Worm (Caenorhabditis elegans) whole organism, L4/young adult: ENCODE data around the gene Y37H2A.18.

Source experiments
- W03F9.2 ChIP-seq: fragments of 150-350 bp; optimal IDR thresholded peaks from 2 replicates; lab custom pipeline; 2014; ENCODE audit warnings: missing biosample characterization, missing genetic modification characterization
- dao-5 ChIP-seq: sonication (generic microtip); optimal IDR thresholded peaks from 2 replicates; lab custom pipeline; 2016; ENCODE audit warnings: missing genotype, missing genetic modification characterization, moderate library complexity, missing compliant biosample characterization
- him-1 ChIP-seq: sonication (generic microtip); optimal IDR thresholded peaks from 2 replicates; lab custom pipeline; 2016; ENCODE audit warnings: missing genotype, missing genetic modification reagents, missing genetic modification characterization, missing compliant biosample characterization

DNA sequence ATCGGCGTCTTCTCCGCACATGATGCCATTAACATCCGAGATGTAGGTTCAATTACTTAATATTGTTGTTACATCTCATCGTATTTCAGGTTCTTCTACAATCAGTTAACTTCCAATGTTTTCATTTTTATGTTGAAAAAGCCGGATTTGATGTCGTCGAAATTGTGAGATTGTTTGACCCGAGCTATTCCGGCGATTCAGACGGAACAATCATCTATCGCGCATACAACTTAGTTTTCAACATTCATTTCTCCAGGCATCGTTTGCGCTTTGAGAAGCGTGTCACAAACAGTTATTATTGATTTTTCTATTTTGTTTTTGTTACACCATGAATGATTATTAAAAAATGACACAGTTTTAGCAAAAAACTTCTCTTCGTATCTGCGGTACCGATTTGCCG lies 4.5 kb downstream of the Y37H2A.18 start:
- TF ChIP-seq dao-5 (tag; lab: Kevin White, UChicago) (no peak), W03F9.2 (tag; lab: Kevin White, UChicago) (no peak), him-1 (tag; lab: Kevin White, UChicago) (no peak)
